Fruit fly (Drosophila melanogaster) Kc167 (cell line): ENCODE measurements around the gene zld.

ENCODE experiments used
- Myc ChIP-seq: fragments of >200 bp; optimal IDR thresholded peaks from 2 replicates; lab custom pipeline; 2017; ENCODE audit warnings: missing external identifiers
- Sin3A ChIP-seq: fragments of >200 bp; optimal IDR thresholded peaks from 2 replicates; lab custom pipeline; 2018; ENCODE audit warnings: missing external identifiers
- h ChIP-seq: fragments of >200 bp; optimal IDR thresholded peaks from 3 replicates; lab custom pipeline; 2018; ENCODE audit warnings: missing external identifiers
- insv ChIP-seq: fragments of >200 bp; optimal IDR thresholded peaks from 3 replicates; lab custom pipeline; 2018; ENCODE audit warnings: missing external identifiers
- psq ChIP-seq: fragments of >200 bp; optimal IDR thresholded peaks from 2 replicates; lab custom pipeline; 2017; ENCODE audit warnings: missing external identifiers
- ttk ChIP-seq: sonication (Bioruptor generic); optimal IDR thresholded peaks from 2 replicates; lab custom pipeline; 2017; ENCODE audit warnings: missing external identifiers

DNA sequence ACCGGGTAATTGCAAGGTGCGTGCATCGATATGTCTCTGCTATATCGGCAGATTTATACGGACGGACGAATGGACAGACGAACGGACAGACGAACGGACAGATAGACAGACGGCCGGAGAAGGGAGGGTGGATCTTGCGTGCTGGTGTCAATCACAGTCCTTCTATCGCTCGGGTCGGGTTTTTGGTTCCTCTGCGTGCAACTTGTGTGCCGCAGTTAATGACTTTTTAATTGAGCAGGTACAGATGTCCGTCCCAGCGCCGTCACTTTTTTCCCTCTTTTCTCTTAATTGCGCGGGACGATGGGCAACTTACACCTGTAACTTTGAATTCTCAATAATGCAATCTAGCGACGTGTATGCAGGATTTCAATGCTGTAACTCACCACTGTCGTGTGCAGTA, 3.5 kb upstream of the zld start:
- TF ChIP-seq h (lab: Kevin White, UChicago) (no peak), Myc (lab: Kevin White, UChicago) (no peak), ttk (lab: Kevin White, UChicago) (no peak), Sin3A (lab: Kevin White, UChicago) (no peak), insv (no peak), psq (lab: Kevin White, UChicago) (no peak)
